Worm (Caenorhabditis elegans) whole organism, young adult: ENCODE results near the gene nhr-161.

Experiments used
- B0336.3 ChIP-seq: fragments of 200-800 bp; sonication (Bioruptor generic); IDR thresholded peaks from 2 replicates; pipeline ENCODE4 v1.3.6; 2022; ENCODE audit warnings: missing genetic modification characterization, missing compliant biosample characterization
- F49E8.2 ChIP-seq: sonication (generic microtip); optimal IDR thresholded peaks from 3 replicates; lab custom pipeline; 2017; ENCODE audit warnings: missing genetic modification characterization, mild to moderate bottlenecking, missing compliant biosample characterization, antibody characterized with exemption, moderate library complexity; ENCODE audit not compliant: insufficient read depth
- Y56A3A.18 ChIP-seq: fragments of 200-800 bp; sonication (Bioruptor generic); IDR thresholded peaks from 2 replicates; pipeline ENCODE4 v1.3.6; 2022; ENCODE audit warnings: missing genetic modification reagents, missing genetic modification characterization, missing compliant biosample characterization
- Y95B8A.8 ChIP-seq: fragments of 200-800 bp; sonication (Bioruptor generic); IDR thresholded peaks from 2 replicates; pipeline ENCODE4 v1.3.6; 2022; ENCODE audit warnings: missing genetic modification reagents, missing genetic modification characterization, missing compliant biosample characterization
- atf-7 ChIP-seq: sonication (generic microtip); optimal IDR thresholded peaks from 2 replicates; lab custom pipeline; 2017; ENCODE audit warnings: mild to moderate bottlenecking, missing genetic modification characterization, missing compliant biosample characterization
- cebp-1 ChIP-seq, 2 experiments: fragments of 200-800 bp in 1 of 2; sonication (Bioruptor generic) in 1 of 2; sonication (generic microtip) in 1 of 2; IDR thresholded peaks in 1 of 2; optimal IDR thresholded peaks in 1 of 2; 2 replicates each; pipeline versions ENCODE4 v1.3.6 to Lab custom; 2017 to 2022; ENCODE audit warnings: missing compliant biosample characterization in 2 of 2, missing genetic modification characterization in 2 of 2, mild to moderate bottlenecking in 1 of 2, missing genetic modification reagents in 1 of 2, moderate library complexity in 1 of 2
- ceh-100 ChIP-seq: fragments of 200-800 bp; sonication (Bioruptor generic); IDR thresholded peaks from 2 replicates; pipeline ENCODE4 v1.3.6; 2022; ENCODE audit warnings: missing genetic modification reagents, missing genetic modification characterization, missing compliant biosample characterization
- ceh-58 ChIP-seq: fragments of 200-800 bp; sonication (Bioruptor generic); IDR thresholded peaks from 2 replicates; pipeline ENCODE4 v1.3.6; 2022; ENCODE audit warnings: missing genetic modification characterization, missing compliant biosample characterization
- ceh-79 ChIP-seq: sonication (generic microtip); optimal IDR thresholded peaks from 2 replicates; lab custom pipeline; 2017; ENCODE audit warnings: mild to moderate bottlenecking, missing genetic modification characterization, missing compliant biosample characterization
- chd-7 ChIP-seq: sonication (generic microtip); optimal IDR thresholded peaks from 2 replicates; lab custom pipeline; 2016; ENCODE audit warnings: mild to moderate bottlenecking, missing genetic modification characterization, moderate library complexity, missing compliant biosample characterization
- hlh-26 ChIP-seq: fragments of 200-800 bp; sonication (Bioruptor generic); conservative IDR thresholded peaks from 2 replicates; pipeline ENCODE4 v1.3.6; 2022; ENCODE audit warnings: missing genetic modification reagents, missing genetic modification characterization, missing compliant biosample characterization
- hmg-20 ChIP-seq: fragments of 200-800 bp; sonication (Bioruptor generic); IDR thresholded peaks from 2 replicates; pipeline ENCODE4 v1.3.6; 2022; ENCODE audit warnings: missing genetic modification reagents, missing genetic modification characterization, missing compliant biosample characterization
- lin-26 ChIP-seq: fragments of 200-800 bp; sonication (Bioruptor generic); IDR thresholded peaks from 2 replicates; pipeline ENCODE4 v1.3.6; 2022; ENCODE audit warnings: missing genetic modification reagents, missing genetic modification characterization, missing compliant biosample characterization
- lin-40 ChIP-seq: sonication (generic microtip); optimal IDR thresholded peaks from 2 replicates; lab custom pipeline; 2016; ENCODE audit warnings: missing genetic modification characterization, mild to moderate bottlenecking, missing compliant biosample characterization, missing genotype, missing genetic modification reagents
- lin-54 ChIP-seq: fragments of 200-800 bp; sonication (Bioruptor generic); optimal IDR thresholded peaks from 2 replicates; lab custom pipeline; 2018; ENCODE audit warnings: mild to moderate bottlenecking, missing genetic modification characterization, missing compliant biosample characterization
- lir-1 ChIP-seq: fragments of 200-800 bp; sonication (Bioruptor generic); conservative IDR thresholded peaks from 2 replicates; pipeline ENCODE4 v1.3.6; 2022; ENCODE audit warnings: missing genetic modification reagents, missing genetic modification characterization, missing compliant biosample characterization
- lsl-1 ChIP-seq: fragments of 200-800 bp; sonication (Bioruptor generic); optimal IDR thresholded peaks from 2 replicates; lab custom pipeline; 2018; ENCODE audit warnings: mild to moderate bottlenecking, missing genetic modification characterization, moderate library complexity, missing compliant biosample characterization
- madf-10 ChIP-seq: sonication (generic microtip); optimal IDR thresholded peaks from 2 replicates; lab custom pipeline; 2016; ENCODE audit warnings: mild to moderate bottlenecking, missing genetic modification characterization, missing compliant biosample characterization
- madf-3 ChIP-seq: fragments of 200-800 bp; sonication (Bioruptor generic); IDR thresholded peaks from 2 replicates; pipeline ENCODE4 v1.3.6; 2022; ENCODE audit warnings: missing genetic modification reagents, missing genetic modification characterization, missing compliant biosample characterization
- madf-6 ChIP-seq: fragments of 200-800 bp; sonication (Bioruptor generic); IDR thresholded peaks from 2 replicates; pipeline ENCODE4 v1.3.6; 2022; ENCODE audit warnings: missing genetic modification reagents, missing genetic modification characterization, missing compliant biosample characterization
- nfya-1 ChIP-seq: sonication (generic microtip); optimal IDR thresholded peaks from 2 replicates; lab custom pipeline; 2017; ENCODE audit warnings: antibody characterized with exemption, missing compliant biosample characterization, missing genetic modification characterization, borderline replicate concordance; ENCODE audit not compliant: insufficient read depth
- nhr-90 ChIP-seq: sonication (generic microtip); optimal IDR thresholded peaks from 2 replicates; lab custom pipeline; 2016; ENCODE audit warnings: missing genotype, mild to moderate bottlenecking, missing genetic modification characterization, missing compliant biosample characterization
- rpc-1 ChIP-seq, 2 experiments: fragments of 150-350 bp in 1 of 2; sonication (generic microtip) in 1 of 2; optimal IDR thresholded peaks; 2 replicates each; lab custom pipeline; 2014 to 2018; ENCODE audit warnings: missing biosample characterization in 1 of 2, missing genetic modification characterization in 1 of 2, missing genetic modification reagents in 1 of 2, missing genotype in 1 of 2
- snpc-1.1 ChIP-seq: sonication (generic microtip); optimal IDR thresholded peaks from 2 replicates; lab custom pipeline; 2017; ENCODE audit warnings: missing genetic modification characterization, mild to moderate bottlenecking, missing compliant biosample characterization, antibody characterized with exemption, moderate library complexity, missing genotype, missing genetic modification reagents; ENCODE audit not compliant: insufficient read depth
- snpc-3.4 ChIP-seq: sonication (generic microtip); optimal IDR thresholded peaks from 2 replicates; lab custom pipeline; 2017; ENCODE audit warnings: missing genetic modification characterization, mild to moderate bottlenecking, missing compliant biosample characterization, antibody characterized with exemption, moderate library complexity, missing genotype, missing genetic modification reagents
- sptf-2 ChIP-seq: fragments of 200-800 bp; sonication (Bioruptor generic); optimal IDR thresholded peaks from 2 replicates; lab custom pipeline; 2018; ENCODE audit warnings: mild to moderate bottlenecking, missing genetic modification characterization, missing compliant biosample characterization
- ztf-18 ChIP-seq: sonication (generic microtip); optimal IDR thresholded peaks from 2 replicates; lab custom pipeline; 2016; ENCODE audit warnings: missing genotype, mild to moderate bottlenecking, missing genetic modification characterization, missing compliant biosample characterization

nhr-161 gene

ce11 chrV:6979019-6979418 is 3.7 kb downstream of the nhr-161 start, which contains the start of gene sre-12 (continued):
- no peak for TF ChIP-seq F49E8.2 (tag; lab: Kevin White, UChicago)
- no peak for TF ChIP-seq ceh-100 (GFP tag; lab: Robert Waterston, UW)
- TF ChIP-seq Y56A3A.18: no peak
- no peak for TF ChIP-seq lin-26 (GFP tag; lab: Robert Waterston, UW)
- no peak for TF ChIP-seq nhr-90
- no peak for TF ChIP-seq atf-7 (tag; lab: Kevin White, UChicago)

DNA sequence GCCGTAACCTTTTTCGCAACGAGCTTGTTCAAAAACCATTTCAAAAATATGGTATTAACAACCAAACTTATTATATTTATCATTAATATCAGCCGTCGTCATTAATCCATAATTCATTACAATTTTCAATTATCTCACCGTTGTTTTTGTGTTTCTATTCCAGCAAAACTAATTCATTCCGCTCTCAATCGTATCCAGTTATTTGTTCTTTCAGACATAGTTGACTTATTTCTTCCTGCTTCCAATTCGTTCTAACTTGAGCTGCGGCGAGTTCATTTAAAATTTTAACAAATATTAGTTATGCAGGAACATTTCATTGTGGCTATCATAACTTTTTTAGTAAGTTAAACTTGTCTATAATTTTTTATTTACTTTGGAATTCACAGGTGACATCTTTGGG is 6.7 kb downstream of the nhr-161 start, which contains the start of gene srx-16:
TSS of gene srx-16 (plus strand) at position 301 of the 400 bp plus-strand sequence.
- TF ChIP-seq lin-40 (tag; lab: Kevin White, UChicago): no peak
- no peak for TF ChIP-seq Y56A3A.18
- no peak for TF ChIP-seq snpc-1.1 (tag; lab: Kevin White, UChicago)
- no peak for TF ChIP-seq hmg-20 (GFP tag; lab: Robert Waterston, UW)
- TF ChIP-seq Y95B8A.8 (GFP tag; lab: Robert Waterston, UW): no peak
- TF ChIP-seq lir-1 (GFP tag; lab: Robert Waterston, UW): no peak
- no peak for TF ChIP-seq lin-54 (GFP tag; lab: Kevin White, UChicago)
- TF ChIP-seq chd-7: no peak
- no peak for TF ChIP-seq sptf-2
- TF ChIP-seq snpc-3.4 (tag; lab: Kevin White, UChicago): no peak
- TF ChIP-seq nfya-1 (tag; lab: Kevin White, UChicago): no peak
- TF ChIP-seq rpc-1 (optimal IDR thresholded peaks at IDR 0.05; lab: Kevin White, UChicago): no peak
- no peak for TF ChIP-seq rpc-1 (tag; optimal IDR thresholded peaks at IDR 0.05; lab: Kevin White, UChicago)
- no peak for TF ChIP-seq ztf-18 (tag; lab: Kevin White, UChicago)
- TF ChIP-seq cebp-1 (GFP tag; IDR thresholded peaks at IDR 0.05; lab: Robert Waterston, UW): no peak
- no peak for TF ChIP-seq cebp-1 (tag; optimal IDR thresholded peaks at IDR 0.05; lab: Kevin White, UChicago)
- TF ChIP-seq B0336.3 (GFP tag; lab: Robert Waterston, UW): no peak
- TF ChIP-seq madf-6 (GFP tag; lab: Robert Waterston, UW): no peak
- TF ChIP-seq lsl-1 (GFP tag; lab: Kevin White, UChicago): no peak
- no peak for TF ChIP-seq madf-3

DNA sequence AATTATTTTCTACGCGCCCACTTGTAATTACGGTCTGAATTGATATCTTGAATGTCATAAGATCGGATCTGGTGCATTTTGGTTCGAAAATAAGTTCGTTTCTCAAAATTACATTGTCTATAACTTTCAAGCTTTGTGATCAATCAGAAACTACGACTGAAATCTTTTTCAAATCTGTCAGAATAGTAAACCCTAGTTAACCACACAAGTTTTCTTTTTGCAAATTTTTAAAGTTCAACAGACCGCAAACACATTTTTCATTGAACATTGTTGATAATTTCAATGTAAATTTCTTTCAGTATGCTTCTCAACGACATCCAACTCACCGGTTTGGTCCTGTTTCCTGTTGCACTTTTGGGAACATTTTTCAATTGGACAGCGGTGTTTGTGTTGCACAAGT is 11.1 kb downstream of the nhr-161 start, which contains the start of gene srx-59:
TSS of gene srx-59 (plus strand) at position 301 of the 400 bp plus-strand sequence.
- TF ChIP-seq hlh-26 (GFP tag; lab: Robert Waterston, UW): no peak
- TF ChIP-seq rpc-1 (optimal IDR thresholded peaks at IDR 0.05; lab: Kevin White, UChicago): no peak
- no peak for TF ChIP-seq rpc-1 (tag; optimal IDR thresholded peaks at IDR 0.05; lab: Kevin White, UChicago)
- no peak for TF ChIP-seq Y56A3A.18

- TF ChIP-seq ceh-58 (GFP tag; lab: Robert Waterston, UW): 0 out of 2 replicates have a peak, but pooled peaks have one; percentile 12
- no peak for TF ChIP-seq ceh-79 (tag; lab: Kevin White, UChicago)
Observed at ce11 chrV:6969950-6970532, 12.7 kb downstream of the nhr-161 start, which contains the start of gene ptr-15. Gene ptr-15 (minus strand): TSS chrV:6970000.

ce11 chrV:6956237-6956636 is 26.5 kb downstream of the nhr-161 start, which contains the start of gene mec-1:
Gene mec-1 (plus strand): TSS chrV:6956537.
- no peak for TF ChIP-seq madf-10 (tag; lab: Kevin White, UChicago)
- TF ChIP-seq, all 124 proteins: peak for 0
